Fruit fly (Drosophila melanogaster): ENCODE results near the gene byn.

- TF ChIP-seq CG8478 (optimal IDR thresholded peaks at IDR 0.05) (no peak), CTCF (optimal IDR thresholded peaks at IDR 0.05) (no peak)
These were observed 9.8 kb downstream of the byn start for dm6 chr3L:11937270-11937669.

Data from S2 (cell line).